Worm (Caenorhabditis elegans) whole organism, L1 larva: ENCODE measurements around the gene fbxa-55.

Experiments used
- ama-1 ChIP-seq: fragments of 150-350 bp; optimal IDR thresholded peaks from 2 replicates; lab custom pipeline; 2014
- ces-1 ChIP-seq: fragments of 150-350 bp; optimal IDR thresholded peaks from 2 replicates; lab custom pipeline; 2014; ENCODE audit warnings: missing biosample characterization, missing genetic modification reagents, missing genetic modification characterization
- dpl-1 ChIP-seq, 3 experiments: fragments of 150-350 bp in 2 of 3; sonication (generic microtip) in 1 of 3; optimal IDR thresholded peaks; 2 replicates each; lab custom pipeline; 2014 to 2017; ENCODE audit warnings: missing biosample characterization in 3 of 3, missing genetic modification characterization in 3 of 3, missing genetic modification reagents in 3 of 3
- elt-3 ChIP-seq, 6 experiments: fragments of 150-350 bp in 1 of 6; sonication (generic microtip); optimal IDR thresholded peaks; 2 replicates each; lab custom pipeline; 2017 to 2018; ENCODE audit warnings: missing biosample characterization in 6 of 6, missing genetic modification characterization in 6 of 6, inconsistent platforms in 1 of 6
- fkh-10 ChIP-seq: sonication (generic microtip); optimal IDR thresholded peaks from 2 replicates; lab custom pipeline; 2017; ENCODE audit warnings: missing biosample characterization, missing genetic modification reagents, missing genetic modification characterization
- fos-1 ChIP-seq: fragments of 150-350 bp; optimal IDR thresholded peaks from 2 replicates; lab custom pipeline; 2014; ENCODE audit warnings: missing biosample characterization, missing genetic modification characterization
- lsy-2 ChIP-seq, 2 experiments: fragments of 150-350 bp; optimal IDR thresholded peaks; 2 replicates each; lab custom pipeline; 2014; ENCODE audit warnings: missing biosample characterization in 2 of 2, missing genetic modification characterization in 2 of 2
- nhr-47 ChIP-seq: sonication (generic microtip); optimal IDR thresholded peaks from 2 replicates; lab custom pipeline; 2016; ENCODE audit warnings: mild to moderate bottlenecking, missing genetic modification characterization, moderate library complexity, missing compliant biosample characterization
- nhr-76 ChIP-seq: sonication (generic microtip); optimal IDR thresholded peaks from 2 replicates; lab custom pipeline; 2017; ENCODE audit warnings: missing biosample characterization, missing genetic modification characterization
- snu-23 ChIP-seq: sonication (generic microtip); optimal IDR thresholded peaks from 2 replicates; lab custom pipeline; 2016; ENCODE audit warnings: missing genetic modification characterization, missing compliant biosample characterization
- unc-30 ChIP-seq: sonication (generic microtip); optimal IDR thresholded peaks from 2 replicates; lab custom pipeline; 2017; ENCODE audit warnings: missing biosample characterization, missing genetic modification characterization
- ztf-11 ChIP-seq, 2 experiments: sonication (generic microtip); optimal IDR thresholded peaks; 2 replicates each; lab custom pipeline; 2016 to 2017; ENCODE audit warnings: missing genetic modification characterization in 2 of 2, missing biosample characterization in 1 of 2, missing compliant biosample characterization in 1 of 2

DNA sequence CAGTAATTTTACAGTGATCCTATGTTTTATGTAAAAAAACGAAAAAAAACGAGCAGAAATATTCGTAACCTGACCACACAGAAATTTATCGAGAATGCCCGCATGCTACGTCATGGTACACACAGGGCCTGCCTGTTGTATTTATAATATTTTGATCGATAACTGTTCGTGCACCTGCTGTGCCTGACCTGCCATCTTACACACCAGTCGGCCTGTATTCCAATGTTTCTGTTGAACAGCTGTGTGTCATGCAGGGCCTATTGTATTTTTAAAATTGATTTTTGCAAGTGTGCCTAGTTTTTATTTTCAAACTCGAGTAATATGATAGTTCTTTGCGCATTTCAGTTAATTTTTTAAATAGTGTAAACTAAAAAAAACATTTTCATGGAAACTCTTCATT lies 30.4 kb upstream of the fbxa-55 start:
- TF ChIP-seq fos-1 (tag; lab: Kevin White, UChicago) (no peak), nhr-76 (tag; lab: Kevin White, UChicago) (no peak), ama-1 (lab: Kevin White, UChicago) (no peak), nhr-47 (tag; lab: Kevin White, UChicago) (no peak), ztf-11 (tag; optimal IDR thresholded peaks at IDR 0.05; lab: Kevin White, UChicago) (no peak), elt-3 (tag; optimal IDR thresholded peaks at IDR 0.05; lab: Kevin White, UChicago) (no peak), snu-23 (GFP tag; lab: Kevin White, UChicago) (no peak), dpl-1 (GFP tag; optimal IDR thresholded peaks at IDR 0.05; lab: Kevin White, UChicago) (no peak), fkh-10 (GFP tag; lab: Kevin White, UChicago) (no peak), unc-30 (tag; lab: Kevin White, UChicago) (no peak), lsy-2 (tag; optimal IDR thresholded peaks at IDR 0.05; lab: Kevin White, UChicago) (no peak), ces-1 (GFP tag; lab: Kevin White, UChicago) (no peak)
